Worm (Caenorhabditis elegans): ENCODE results near the gene F07C3.3.

DNA sequence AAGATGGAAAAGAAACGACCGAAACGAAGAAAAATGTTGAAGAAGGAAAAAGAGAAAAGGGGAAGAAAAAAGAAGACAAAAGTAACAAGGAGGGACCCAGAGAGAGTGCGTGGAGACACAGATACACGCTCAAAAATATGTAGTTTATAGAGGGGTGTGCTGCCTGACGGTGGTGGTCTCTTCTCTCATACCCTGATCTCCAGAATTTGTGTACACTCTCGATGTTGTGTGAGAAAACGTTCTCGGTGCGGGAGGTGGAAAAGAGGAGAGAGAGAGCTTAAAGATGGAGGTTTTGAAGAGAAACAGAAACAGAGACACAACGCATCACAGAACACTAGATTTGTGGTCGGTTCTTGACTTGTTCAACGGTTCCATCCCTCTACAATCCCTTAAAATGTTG, 41.4 kb upstream of the F07C3.3 start:
- TF ChIP-seq aly-1 (tag; optimal IDR thresholded peaks at IDR 0.05), result no peak
- TF ChIP-seq ama-1 (optimal IDR thresholded peaks at IDR 0.05), result no peak
- no peak for TF ChIP-seq flt-1 (GFP tag; IDR thresholded peaks at IDR 0.05)
- no peak for TF ChIP-seq F13C5.2 (tag; optimal IDR thresholded peaks at IDR 0.05)
- no peak for TF ChIP-seq ets-7 (tag; optimal IDR thresholded peaks at IDR 0.05)
- TF ChIP-seq hmbx-1 (tag; optimal IDR thresholded peaks at IDR 0.05), result no peak
- no peak for TF ChIP-seq tra-4 (tag; optimal IDR thresholded peaks at IDR 0.05)
